Worm (Caenorhabditis elegans): ENCODE data around the gene art-1.

Gene art-1

ce11 chrII:6994677-6995076, 22.6 kb upstream of the art-1 start, which contains the start of gene unc-104:
Gene unc-104, plus strand, starts transcription at chrII:6994987.
- no peak for TF ChIP-seq hlh-12 (tag; optimal IDR thresholded peaks at IDR 0.05)
- TF ChIP-seq hmg-1.2 (GFP tag; IDR thresholded peaks at IDR 0.05), result no peak
- TF ChIP-seq unc-62 (GFP tag; optimal IDR thresholded peaks at IDR 0.05), result no peak
- TF ChIP-seq F52B5.7 (tag; optimal IDR thresholded peaks at IDR 0.05), result no peak
- no peak for TF ChIP-seq athp-1 (tag; optimal IDR thresholded peaks at IDR 0.05)
- no peak for TF ChIP-seq mxl-1 (tag; optimal IDR thresholded peaks at IDR 0.05)
- TF ChIP-seq ztf-26 (tag; optimal IDR thresholded peaks at IDR 0.05), result no peak

ce11 chrII:6992949-6993348, 20.9 kb upstream of the art-1 start:
- TF ChIP-seq lin-40 (tag; optimal IDR thresholded peaks at IDR 0.05), result peak; percentile 40
- TF ChIP-seq attf-5 (GFP tag; optimal IDR thresholded peaks at IDR 0.05), result peak; percentile 6
- peak; percentile 47; the same call in 1 of the 2 replicates for TF ChIP-seq hmg-1.2 (GFP tag; IDR thresholded peaks at IDR 0.05)
- no peak for TF ChIP-seq ets-4 (GFP tag; optimal IDR thresholded peaks at IDR 0.05)
- TF ChIP-seq atf-7 (tag; optimal IDR thresholded peaks at IDR 0.05), result peak; percentile 20
- TF ChIP-seq F33H1.4 (GFP tag; IDR thresholded peaks at IDR 0.05), result no peak
- 0 out of 2 replicates have a peak, but pooled peaks have one; percentile 39 for TF ChIP-seq K11D2.4 (GFP tag; IDR thresholded peaks at IDR 0.05)
- peak; percentile 36 for TF ChIP-seq ceh-27 (GFP tag; optimal IDR thresholded peaks at IDR 0.05)
- no peak for TF ChIP-seq cebp-2 (GFP tag; IDR thresholded peaks at IDR 0.05)
- TF ChIP-seq snpc-4 (GFP tag; optimal IDR thresholded peaks at IDR 0.05), result no peak
- TF ChIP-seq snpc-4 (tag; optimal IDR thresholded peaks at IDR 0.05), result peak in 1 of 4 experiments; percentile 9
- peak; percentile 64 for TF ChIP-seq K12H6.12 (tag; optimal IDR thresholded peaks at IDR 0.05)
- TF ChIP-seq lin-35 (GFP tag; optimal IDR thresholded peaks at IDR 0.05), result peak in 1 of 3 experiments; percentile 71

- TF ChIP-seq somi-1 (GFP tag; optimal IDR thresholded peaks at IDR 0.05), result no peak
- TF ChIP-seq snpc-4 (GFP tag; optimal IDR thresholded peaks at IDR 0.05), result no peak
- peak in 2 of 4 experiments; percentile 32 to 56 for TF ChIP-seq snpc-4 (tag; optimal IDR thresholded peaks at IDR 0.05)
These were observed 17.8 kb upstream of the art-1 start, which contains the start of gene C15F1.1 for ce11 chrII:6989830-6990287. Gene C15F1.1, plus strand, starts transcription at chrII:6989880.

ce11 chrII:6982949-6983348, 10.9 kb upstream of the art-1 start:
- peak; percentile 59 for TF ChIP-seq tbp1 (GFP tag; optimal IDR thresholded peaks at IDR 0.05)
- peak; percentile 3 for TF ChIP-seq B0261.1 (tag; optimal IDR thresholded peaks at IDR 0.05)

- TF ChIP-seq Y79H2A.3 (GFP tag; conservative IDR thresholded peaks at IDR 0.05), result no peak
- TF ChIP-seq bed-1 (GFP tag; IDR thresholded peaks at IDR 0.05), result no peak
- TF ChIP-seq egrh-3 (GFP tag; IDR thresholded peaks at IDR 0.05), result no peak
- no peak for TF ChIP-seq Y53G8AR.9 (GFP tag; conservative IDR thresholded peaks at IDR 0.05)
- no peak for TF ChIP-seq F33H1.4 (GFP tag; IDR thresholded peaks at IDR 0.05)
- no peak for TF ChIP-seq dox-1 (GFP tag; IDR thresholded peaks at IDR 0.05)
- no peak for TF ChIP-seq F57C9.4 (tag; optimal IDR thresholded peaks at IDR 0.05)
- no peak for TF ChIP-seq B0019.2 (GFP tag; conservative IDR thresholded peaks at IDR 0.05)
- no peak for TF ChIP-seq madf-8 (GFP tag; conservative IDR thresholded peaks at IDR 0.05)
- TF ChIP-seq nhr-80 (tag; optimal IDR thresholded peaks at IDR 0.05), result no peak
- no peak for TF ChIP-seq F49E8.2 (tag; optimal IDR thresholded peaks at IDR 0.05; ENCODE audit: insufficient read depth)
- no peak for TF ChIP-seq lsy-27 (tag; optimal IDR thresholded peaks at IDR 0.05; ENCODE audit: borderline replicate concordance, insufficient read depth)
- no peak for TF ChIP-seq somi-1 (GFP tag; optimal IDR thresholded peaks at IDR 0.05)
- TF ChIP-seq let-526 (GFP tag; IDR thresholded peaks at IDR 0.05), result no peak
These were observed 7.6 kb upstream of the art-1 start, which contains the start of gene C15F1.2 for ce11 chrII:6979646-6980045. Gene C15F1.2, plus strand, starts transcription at chrII:6979953.

Measured in whole organism, young adult.